Worm (Caenorhabditis elegans): Measurements from ENCODE around the gene tofu-7.
A peak's percentile ranks its signal among the peaks of the same experiment; 100 is the strongest.

tofu-7 gene

ce11 chrIII:7073801-7074386 is 10.9 kb downstream of the tofu-7 start, which contains the start of gene ZK418.5:
Gene ZK418.5 (minus strand): TSS chrIII:7073851.
- peak; percentile 8 to 86 (median 49) for TF ChIP-seq lin-35 (GFP tag; optimal IDR thresholded peaks at IDR 0.05)
- TF ChIP-seq fkh-3 (tag; optimal IDR thresholded peaks at IDR 0.05) = no peak
- peak; percentile 70 for TF ChIP-seq dpl-1 (GFP tag; optimal IDR thresholded peaks at IDR 0.05)
- peak; percentile 77 for TF ChIP-seq efl-1 (GFP tag; optimal IDR thresholded peaks at IDR 0.05)
- peak; percentile 91 for TF ChIP-seq mcd-1 (GFP tag; IDR thresholded peaks at IDR 0.05)
- TF ChIP-seq attf-5 (GFP tag; optimal IDR thresholded peaks at IDR 0.05) = peak; percentile 15
- no peak for TF ChIP-seq hsf-1 (GFP tag; IDR thresholded peaks at IDR 0.05)
- TF ChIP-seq B0336.3 (GFP tag; IDR thresholded peaks at IDR 0.05) = no peak
- peak; percentile 88 for TF ChIP-seq lin-54 (GFP tag; optimal IDR thresholded peaks at IDR 0.05)

DNA sequence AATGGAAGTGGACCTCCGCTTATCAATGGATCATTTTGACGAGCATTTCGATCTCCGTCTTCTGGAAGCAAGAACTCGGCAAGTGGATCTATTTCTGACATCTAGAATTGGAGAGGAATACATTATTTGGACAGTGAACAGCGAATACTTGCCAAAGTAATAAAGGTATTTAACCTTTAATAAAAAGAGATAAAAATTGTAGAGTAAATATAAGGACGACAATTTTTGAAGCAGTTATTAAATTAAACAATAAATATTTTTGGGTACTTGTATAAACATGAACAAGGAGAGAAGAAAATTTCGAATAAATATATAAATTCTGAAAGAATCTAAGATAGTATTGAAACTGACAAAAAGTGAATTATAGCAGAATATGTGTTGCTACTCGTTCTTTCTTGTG is 12.4 kb downstream of the tofu-7 start, which contains the start of gene lin-37:
Gene lin-37 (minus strand): TSS at position 101 of the 400 bp plus-strand sequence.
- TF ChIP-seq F23B12.7 (tag; optimal IDR thresholded peaks at IDR 0.05; ENCODE audit: insufficient read depth) = no peak
- no peak for TF ChIP-seq nfyb-1 (GFP tag; IDR thresholded peaks at IDR 0.05)
- no peak for TF ChIP-seq ccch-3 (GFP tag; optimal IDR thresholded peaks at IDR 0.05)
- TF ChIP-seq lir-1 (GFP tag; conservative IDR thresholded peaks at IDR 0.05) = no peak
- TF ChIP-seq F39B2.1 (GFP tag; IDR thresholded peaks at IDR 0.05) = no peak
- no peak for TF ChIP-seq ztf-3 (GFP tag; optimal IDR thresholded peaks at IDR 0.05)
- no peak for TF ChIP-seq mxl-1 (tag; optimal IDR thresholded peaks at IDR 0.05)
- TF ChIP-seq mes-4 (tag; optimal IDR thresholded peaks at IDR 0.05) = no peak
- TF ChIP-seq ZK185.1 (tag; optimal IDR thresholded peaks at IDR 0.05; ENCODE audit: poor library complexity, severe bottlenecking) = no peak
- no peak for TF ChIP-seq F49E8.2 (tag; optimal IDR thresholded peaks at IDR 0.05; ENCODE audit: insufficient read depth)
- TF ChIP-seq cebp-2 (GFP tag; IDR thresholded peaks at IDR 0.05) = no peak
- TF ChIP-seq B0336.3 (GFP tag; IDR thresholded peaks at IDR 0.05) = no peak
- TF ChIP-seq F52B5.7 (tag; optimal IDR thresholded peaks at IDR 0.05) = no peak
- TF ChIP-seq rpc-1 (optimal IDR thresholded peaks at IDR 0.05) = no peak
- no peak for TF ChIP-seq rpc-1 (tag; optimal IDR thresholded peaks at IDR 0.05)
- no peak for TF ChIP-seq tbp1 (GFP tag; optimal IDR thresholded peaks at IDR 0.05)
- no peak for TF ChIP-seq K11D2.4 (GFP tag; IDR thresholded peaks at IDR 0.05)
- TF ChIP-seq sptf-2 (GFP tag; optimal IDR thresholded peaks at IDR 0.05) = no peak
- TF ChIP-seq Y67H2A.10 (GFP tag; conservative IDR thresholded peaks at IDR 0.05) = no peak
- TF ChIP-seq unc-130 (GFP tag; optimal IDR thresholded peaks at IDR 0.05) = no peak

ce11 chrIII:7069981-7070380 is 14.8 kb downstream of the tofu-7 start, which contains the start of gene tmem-17:
Gene tmem-17 (plus strand): TSS chrIII:7070281.
- TF ChIP-seq pha-4 (tag; optimal IDR thresholded peaks at IDR 0.05) = no peak
- no peak for TF ChIP-seq repo-1 (tag; optimal IDR thresholded peaks at IDR 0.05)
- no peak for TF ChIP-seq F52B5.7 (tag; optimal IDR thresholded peaks at IDR 0.05)
- no peak for TF ChIP-seq K12H6.12 (tag; optimal IDR thresholded peaks at IDR 0.05)
- no peak for TF ChIP-seq nhr-80 (tag; optimal IDR thresholded peaks at IDR 0.05)
- no peak for TF ChIP-seq lin-26 (GFP tag; IDR thresholded peaks at IDR 0.05)
- no peak for TF ChIP-seq pbrm-1 (GFP tag; IDR thresholded peaks at IDR 0.05)
- no peak for TF ChIP-seq F39B2.1 (GFP tag; IDR thresholded peaks at IDR 0.05)
- TF ChIP-seq Y67H2A.10 (GFP tag; conservative IDR thresholded peaks at IDR 0.05) = no peak
- TF ChIP-seq mcd-1 (GFP tag; IDR thresholded peaks at IDR 0.05) = no peak
- no peak for TF ChIP-seq dpl-1 (GFP tag; optimal IDR thresholded peaks at IDR 0.05)
- no peak for TF ChIP-seq tlf-1 (GFP tag; optimal IDR thresholded peaks at IDR 0.05)
- TF ChIP-seq bed-1 (GFP tag; IDR thresholded peaks at IDR 0.05) = no peak
- TF ChIP-seq F33H1.4 (GFP tag; IDR thresholded peaks at IDR 0.05) = no peak
- no peak for TF ChIP-seq fkh-3 (tag; optimal IDR thresholded peaks at IDR 0.05)
- no peak for TF ChIP-seq nhr-179 (tag; optimal IDR thresholded peaks at IDR 0.05)
- no peak for TF ChIP-seq ztf-28 (GFP tag; IDR thresholded peaks at IDR 0.05)
- no peak for TF ChIP-seq ztf-25 (GFP tag; IDR thresholded peaks at IDR 0.05)

Data from whole organism, young adult.